Fruit fly (Drosophila melanogaster) whole organism, adult: ENCODE results near the gene Irk3.

Experiments
- CG12768 ChIP-seq: fragments of 200-800 bp; sonication (Bioruptor generic); optimal IDR thresholded peaks from 2 replicates; lab custom pipeline; 2017; ENCODE audit warnings: missing biosample characterization, missing genetic modification characterization, mild to moderate bottlenecking, moderate library complexity, missing genetic modification reagents
- CG14711 ChIP-seq: fragments of 200-800 bp; sonication (Bioruptor generic); optimal IDR thresholded peaks from 2 replicates; lab custom pipeline; 2018; ENCODE audit warnings: missing biosample characterization, mild to moderate bottlenecking, missing genetic modification characterization, moderate library complexity
- CG5204 ChIP-seq: fragments of 200-800 bp; sonication (Bioruptor generic); optimal IDR thresholded peaks from 2 replicates; lab custom pipeline; 2016; ENCODE audit warnings: missing biosample characterization, missing genetic modification characterization
- CG7045 ChIP-seq: fragments of 200-800 bp; sonication (Bioruptor generic); optimal IDR thresholded peaks from 2 replicates; lab custom pipeline; 2017; ENCODE audit warnings: missing biosample characterization, mild to moderate bottlenecking, missing genetic modification characterization
- CG7101 ChIP-seq: fragments of 200-800 bp; sonication (Bioruptor generic); optimal IDR thresholded peaks from 2 replicates; lab custom pipeline; 2018; ENCODE audit warnings: missing biosample characterization, mild to moderate bottlenecking, missing genetic modification characterization, moderate library complexity
- cic ChIP-seq: fragments of 200-800 bp; sonication (Bioruptor generic); optimal IDR thresholded peaks from 2 replicates; lab custom pipeline; 2017; ENCODE audit warnings: missing biosample characterization, mild to moderate bottlenecking, missing genetic modification characterization, moderate library complexity
- cnc ChIP-seq, 2 experiments: fragments of >200 bp; optimal IDR thresholded peaks; 2 replicates each; lab custom pipeline; 2017
- kay ChIP-seq: fragments of 200-800 bp; sonication (Bioruptor generic); peaks from one replicate; lab custom pipeline; 2016; ENCODE audit warnings: missing biosample characterization, missing genetic modification characterization, borderline replicate concordance
- ovo ChIP-seq: fragments of 200-800 bp; sonication (Bioruptor generic); optimal IDR thresholded peaks from 2 replicates; lab custom pipeline; 2016; ENCODE audit warnings: missing biosample characterization, missing genetic modification characterization
- tj ChIP-seq: fragments of 200-800 bp; sonication (Bioruptor generic); optimal IDR thresholded peaks from 3 replicates; lab custom pipeline; 2017; ENCODE audit warnings: missing biosample characterization, mild to moderate bottlenecking, missing genetic modification characterization, moderate library complexity
- toe ChIP-seq: fragments of 200-800 bp; sonication (Bioruptor generic); optimal IDR thresholded peaks from 2 replicates; lab custom pipeline; 2016; ENCODE audit warnings: missing biosample characterization, missing genetic modification characterization

DNA sequence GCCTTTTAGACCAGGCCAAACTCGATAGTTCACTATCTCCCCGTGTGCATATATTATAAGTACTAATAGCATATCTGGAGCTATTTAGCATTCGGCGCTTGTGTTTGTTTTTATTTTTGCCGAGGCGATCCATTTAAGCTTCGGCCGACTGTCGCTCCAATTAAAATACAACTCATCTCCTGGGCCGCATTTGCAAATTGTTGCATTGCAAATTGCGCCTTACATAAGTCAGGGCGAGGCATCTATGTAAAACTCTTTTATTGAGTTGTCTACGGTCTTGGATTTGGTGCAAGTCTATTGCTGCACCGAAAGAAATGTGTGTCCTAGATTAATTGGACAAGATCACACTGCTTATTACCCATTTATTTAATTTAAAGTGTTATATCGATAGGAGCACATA, 14.4 kb upstream of the Irk3 start:
- TF ChIP-seq CG7045 (GFP tag; lab: Kevin White, UChicago) = no peak
- no peak for TF ChIP-seq kay (GFP tag; lab: Kevin White, UChicago)
- no peak for TF ChIP-seq CG7101 (tag; lab: Kevin White, UChicago)
- TF ChIP-seq cic = no peak
- TF ChIP-seq cnc (optimal IDR thresholded peaks at IDR 0.05; lab: Kevin White, UChicago) = no peak
- no peak for TF ChIP-seq ovo
- no peak for TF ChIP-seq toe (GFP tag; lab: Kevin White, UChicago)
- no peak for TF ChIP-seq CG12768 (GFP tag; lab: Kevin White, UChicago)
- TF ChIP-seq CG5204 (GFP tag; lab: Kevin White, UChicago) = no peak
- TF ChIP-seq CG14711 (tag; lab: Kevin White, UChicago) = no peak
- no peak for TF ChIP-seq tj (GFP tag; lab: Kevin White, UChicago)
